Worm (Caenorhabditis elegans) whole organism, early embryonic: ENCODE measurements around the gene T24C2.5.

Experiments used
- B0310.2 ChIP-seq: sonication (generic microtip); optimal IDR thresholded peaks from 2 replicates; lab custom pipeline; 2016; ENCODE audit warnings: mild to moderate bottlenecking, missing genetic modification characterization, missing compliant biosample characterization
- F13C5.2 ChIP-seq: sonication (generic microtip); optimal IDR thresholded peaks from 2 replicates; lab custom pipeline; 2017; ENCODE audit warnings: mild to moderate bottlenecking, missing genetic modification characterization, inconsistent platforms, missing compliant biosample characterization
- aly-1 ChIP-seq: sonication (generic microtip); optimal IDR thresholded peaks from 2 replicates; lab custom pipeline; 2016; ENCODE audit warnings: missing genetic modification characterization, missing compliant biosample characterization
- ama-1 ChIP-seq: fragments of 150-350 bp; optimal IDR thresholded peaks from 2 replicates; lab custom pipeline; 2014
- ceh-13 ChIP-seq: fragments of 200-800 bp; sonication (Bioruptor generic); optimal IDR thresholded peaks from 2 replicates; lab custom pipeline; 2018; ENCODE audit warnings: mild to moderate bottlenecking, missing genetic modification characterization, missing compliant biosample characterization
- ceh-36 ChIP-seq: sonication (generic microtip); optimal IDR thresholded peaks from 2 replicates; lab custom pipeline; 2016; ENCODE audit warnings: missing genetic modification characterization, inconsistent platforms, missing compliant biosample characterization
- ets-7 ChIP-seq: sonication (generic microtip); optimal IDR thresholded peaks from 2 replicates; lab custom pipeline; 2016; ENCODE audit warnings: missing genotype, missing genetic modification characterization, missing compliant biosample characterization
- flt-1 ChIP-seq: fragments of 200-800 bp; sonication (Bioruptor generic); IDR thresholded peaks from 2 replicates; pipeline ENCODE4 v1.3.6; 2022; ENCODE audit warnings: missing genetic modification characterization, missing compliant biosample characterization
- hmbx-1 ChIP-seq: sonication (generic microtip); optimal IDR thresholded peaks from 2 replicates; lab custom pipeline; 2016; ENCODE audit warnings: mild to moderate bottlenecking, missing genetic modification characterization, missing compliant biosample characterization
- hmg-4 ChIP-seq: fragments of 200-800 bp; sonication (Bioruptor generic); optimal IDR thresholded peaks from 2 replicates; lab custom pipeline; 2018; ENCODE audit warnings: mild to moderate bottlenecking, missing genetic modification characterization, missing compliant biosample characterization
- hnd-1 ChIP-seq: sonication (generic microtip); optimal IDR thresholded peaks from 2 replicates; lab custom pipeline; 2016; ENCODE audit warnings: missing genetic modification characterization, missing compliant biosample characterization
- pes-1 ChIP-seq: fragments of 200-800 bp; sonication (Bioruptor generic); IDR thresholded peaks from 2 replicates; pipeline ENCODE4 v1.3.6; 2022; ENCODE audit warnings: missing genetic modification reagents, missing genetic modification characterization, missing compliant biosample characterization
- scrt-1 ChIP-seq: fragments of 200-800 bp; sonication (Bioruptor generic); IDR thresholded peaks from 2 replicates; pipeline ENCODE4 v1.3.6; 2022; ENCODE audit warnings: missing genetic modification characterization, missing compliant biosample characterization
- sea-1 ChIP-seq: fragments of 200-800 bp; sonication (Bioruptor generic); conservative IDR thresholded peaks from 2 replicates; pipeline ENCODE4 v1.3.6; 2022; ENCODE audit warnings: missing genetic modification characterization, missing compliant biosample characterization
- tbx-11 ChIP-seq: fragments of 200-800 bp; sonication (Bioruptor generic); IDR thresholded peaks from 2 replicates; pipeline ENCODE4 v1.3.6; 2022; ENCODE audit warnings: missing genetic modification characterization, missing compliant biosample characterization
- tbx-37 ChIP-seq: fragments of 200-800 bp; sonication (Bioruptor generic); conservative IDR thresholded peaks from 2 replicates; pipeline ENCODE4 v1.3.6; 2022; ENCODE audit warnings: missing genetic modification reagents, missing genetic modification characterization, missing compliant biosample characterization
- tra-4 ChIP-seq: sonication (generic microtip); optimal IDR thresholded peaks from 2 replicates; lab custom pipeline; 2017; ENCODE audit warnings: missing genetic modification characterization, missing compliant biosample characterization

T24C2.5 gene

DNA sequence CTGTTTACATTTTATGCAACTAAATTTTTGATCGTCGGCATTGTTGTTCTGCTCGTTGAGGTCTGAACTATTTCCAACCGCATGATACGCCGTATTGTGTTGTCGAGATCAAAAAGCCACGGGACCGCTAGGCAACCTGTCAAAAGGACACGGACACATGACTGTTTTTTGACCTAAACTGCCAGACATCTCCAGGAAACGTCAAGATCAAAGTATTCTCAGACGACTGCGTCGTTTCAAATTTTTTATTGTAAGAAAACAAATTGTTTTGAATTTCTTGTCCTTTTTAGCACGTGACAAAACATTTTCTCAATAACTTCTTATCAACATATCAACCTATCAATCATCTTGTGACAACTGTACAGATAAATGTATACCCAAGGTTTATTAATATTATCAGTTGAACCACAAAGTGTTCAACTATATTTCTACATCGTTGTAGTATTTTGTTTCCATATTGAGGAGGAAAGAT lies 32.1 kb upstream of the T24C2.5 start:
- TF ChIP-seq B0310.2 (tag; lab: Kevin White, UChicago) (no peak), ceh-13 (GFP tag; lab: Kevin White, UChicago) (no peak), scrt-1 (GFP tag; lab: Robert Waterston, UW) (no peak), tbx-11 (GFP tag; lab: Robert Waterston, UW) (no peak), sea-1 (GFP tag; lab: Robert Waterston, UW) (no peak), hmg-4 (GFP tag; lab: Kevin White, UChicago) (no peak), hnd-1 (tag; lab: Kevin White, UChicago) (no peak), ama-1 (lab: Kevin White, UChicago) (no peak), tbx-37 (no peak), hmbx-1 (no peak), ets-7 (tag; lab: Kevin White, UChicago) (no peak), F13C5.2 (no peak), tra-4 (tag; lab: Kevin White, UChicago) (no peak), ceh-36 (tag; lab: Kevin White, UChicago) (no peak), pes-1 (GFP tag; lab: Robert Waterston, UW) (no peak), aly-1 (tag; lab: Kevin White, UChicago) (no peak), flt-1 (no peak)

- no peak for TF ChIP-seq hnd-1 (tag; lab: Kevin White, UChicago)
- TF ChIP-seq ets-7 (tag; lab: Kevin White, UChicago), result no peak
Observed at ce11 chrX:14503282-14503681, 30.9 kb upstream of the T24C2.5 start.

ce11 chrX:14503800-14504550 lies 30.2 kb upstream of the T24C2.5 start, which contains the start of gene M163.1:
Gene M163.1 (minus strand): TSS chrX:14503824.
- TF ChIP-seq tbx-11 (GFP tag; lab: Robert Waterston, UW) (no peak), ceh-36 (tag; lab: Kevin White, UChicago) (no peak), hmg-4 (GFP tag; lab: Kevin White, UChicago) (peak; percentile 87), hmbx-1 (no peak), F13C5.2 (peak; percentile 15), hnd-1 (tag; lab: Kevin White, UChicago) (peak; percentile 0), scrt-1 (GFP tag; lab: Robert Waterston, UW) (peak; percentile 46; the same call in 1 of the 2 replicates), aly-1 (tag; lab: Kevin White, UChicago) (no peak), ceh-13 (GFP tag; lab: Kevin White, UChicago) (peak; percentile 16), sea-1 (GFP tag; lab: Robert Waterston, UW) (no peak), pes-1 (GFP tag; lab: Robert Waterston, UW) (0 out of 2 replicates have a peak, but pooled peaks have one; percentile 13)

ce11 chrX:14504551-14504902 lies 29.7 kb upstream of the T24C2.5 start:
- TF ChIP-seq flt-1, result no peak
- no peak for TF ChIP-seq hnd-1 (tag; lab: Kevin White, UChicago)
- TF ChIP-seq pes-1 (GFP tag; lab: Robert Waterston, UW), result 0 out of 2 replicates have a peak, but pooled peaks have one; percentile 0
- TF ChIP-seq scrt-1 (GFP tag; lab: Robert Waterston, UW), result no peak
- no peak for TF ChIP-seq B0310.2 (tag; lab: Kevin White, UChicago)
- TF ChIP-seq tra-4 (tag; lab: Kevin White, UChicago), result no peak

ce11 chrX:14505578-14506353 lies 28.5 kb upstream of the T24C2.5 start:
- TF ChIP-seq tbx-37 (no peak), hmg-4 (GFP tag; lab: Kevin White, UChicago) (peak; percentile 82), sea-1 (GFP tag; lab: Robert Waterston, UW) (0 out of 2 replicates have a peak, but pooled peaks have one; percentile 40)

ce11 chrX:14507992-14508391 lies 26.2 kb upstream of the T24C2.5 start:
- TF ChIP-seq sea-1 (GFP tag; lab: Robert Waterston, UW), result no peak
- TF ChIP-seq aly-1 (tag; lab: Kevin White, UChicago), result no peak
- no peak for TF ChIP-seq pes-1 (GFP tag; lab: Robert Waterston, UW)
- no peak for TF ChIP-seq hmbx-1
- no peak for TF ChIP-seq hnd-1 (tag; lab: Kevin White, UChicago)

ce11 chrX:14508823-14509259 lies 25.4 kb upstream of the T24C2.5 start:
- TF ChIP-seq tbx-37 (no peak), sea-1 (GFP tag; lab: Robert Waterston, UW) (no peak), aly-1 (tag; lab: Kevin White, UChicago) (no peak), hmbx-1 (no peak), flt-1 (no peak), hmg-4 (GFP tag; lab: Kevin White, UChicago) (no peak), ets-7 (tag; lab: Kevin White, UChicago) (no peak), tbx-11 (GFP tag; lab: Robert Waterston, UW) (no peak), scrt-1 (GFP tag; lab: Robert Waterston, UW) (no peak), hnd-1 (tag; lab: Kevin White, UChicago) (no peak)
